Worm (Caenorhabditis elegans) whole organism, midembryonic: ENCODE measurements around the gene srz-64.

Source experiments
- T22C8.4 ChIP-seq: fragments of 200-800 bp; sonication (Bioruptor generic); IDR thresholded peaks from 2 replicates; pipeline ENCODE4 v1.3.6; 2022; ENCODE audit warnings: missing genetic modification characterization, missing compliant biosample characterization
- cog-1 ChIP-seq: sonication (generic microtip); optimal IDR thresholded peaks from 2 replicates; lab custom pipeline; 2016; ENCODE audit warnings: missing genetic modification characterization, missing compliant biosample characterization
- flt-1 ChIP-seq: fragments of 200-800 bp; sonication (Bioruptor generic); IDR thresholded peaks from 2 replicates; pipeline ENCODE4 v1.3.6; 2022; ENCODE audit warnings: missing genetic modification characterization, missing compliant biosample characterization
- klf-2 ChIP-seq: fragments of 200-800 bp; sonication (Bioruptor generic); conservative IDR thresholded peaks from 2 replicates; pipeline ENCODE4 v1.3.6; 2022; ENCODE audit warnings: missing genetic modification reagents, missing genetic modification characterization, missing compliant biosample characterization
- med-1 ChIP-seq: sonication (generic microtip); optimal IDR thresholded peaks from 2 replicates; lab custom pipeline; 2017; ENCODE audit warnings: missing genetic modification characterization, mild to moderate bottlenecking, missing compliant biosample characterization, antibody characterized with exemption, missing genetic modification reagents; ENCODE audit not compliant: insufficient read depth
- ref-1 ChIP-seq: fragments of 200-800 bp; sonication (Bioruptor generic); conservative IDR thresholded peaks from 2 replicates; pipeline ENCODE4 v1.3.6; 2022; ENCODE audit warnings: missing genetic modification reagents, missing genetic modification characterization, missing compliant biosample characterization
- tab-1 ChIP-seq: fragments of 200-800 bp; sonication (Bioruptor generic); IDR thresholded peaks from 2 replicates; pipeline ENCODE4 v1.3.6; 2022; ENCODE audit warnings: missing genetic modification characterization, missing compliant biosample characterization
- ztf-23 ChIP-seq: fragments of 200-800 bp; sonication (Bioruptor generic); IDR thresholded peaks from 2 replicates; pipeline ENCODE4 v1.3.6; 2022; ENCODE audit warnings: missing genetic modification reagents, missing genetic modification characterization, missing compliant biosample characterization
- ztf-29 ChIP-seq: fragments of 200-800 bp; sonication (Bioruptor generic); IDR thresholded peaks from 2 replicates; pipeline ENCODE4 v1.3.6; 2022; ENCODE audit warnings: missing genetic modification reagents, missing genetic modification characterization, missing compliant biosample characterization

Gene srz-64

DNA sequence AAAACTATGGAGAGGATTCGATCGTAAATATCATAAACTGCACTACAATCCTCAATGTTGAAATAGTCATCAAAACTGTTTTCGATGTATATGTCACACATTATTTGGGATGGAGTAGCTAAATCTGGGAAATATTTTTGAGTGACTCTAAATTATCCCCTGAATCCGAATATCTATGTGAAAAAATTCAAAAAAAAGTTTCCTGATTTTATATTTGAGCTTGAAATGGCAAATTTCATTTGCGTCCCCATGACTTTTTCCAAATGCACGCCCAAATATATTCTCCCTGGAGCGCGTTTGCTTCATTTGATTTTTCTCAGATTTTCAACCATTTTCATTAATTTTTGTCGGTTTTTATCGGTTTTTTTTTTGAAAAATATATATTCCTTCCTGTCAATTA is at the start of gene srz-64:
Gene srz-64 (minus strand): TSS at position 101 of the 400 bp plus-strand sequence.
- TF ChIP-seq cog-1 (tag; lab: Kevin White, UChicago) (no peak), ref-1 (GFP tag; lab: Robert Waterston, UW) (no peak), tab-1 (GFP tag; lab: Robert Waterston, UW) (no peak), klf-2 (GFP tag; lab: Robert Waterston, UW) (no peak), T22C8.4 (GFP tag; lab: Robert Waterston, UW) (no peak), ztf-23 (GFP tag; lab: Robert Waterston, UW) (no peak), med-1 (GFP tag; lab: Kevin White, UChicago) (no peak), ztf-29 (GFP tag; lab: Robert Waterston, UW) (no peak), flt-1 (GFP tag; lab: Robert Waterston, UW) (no peak)

DNA sequence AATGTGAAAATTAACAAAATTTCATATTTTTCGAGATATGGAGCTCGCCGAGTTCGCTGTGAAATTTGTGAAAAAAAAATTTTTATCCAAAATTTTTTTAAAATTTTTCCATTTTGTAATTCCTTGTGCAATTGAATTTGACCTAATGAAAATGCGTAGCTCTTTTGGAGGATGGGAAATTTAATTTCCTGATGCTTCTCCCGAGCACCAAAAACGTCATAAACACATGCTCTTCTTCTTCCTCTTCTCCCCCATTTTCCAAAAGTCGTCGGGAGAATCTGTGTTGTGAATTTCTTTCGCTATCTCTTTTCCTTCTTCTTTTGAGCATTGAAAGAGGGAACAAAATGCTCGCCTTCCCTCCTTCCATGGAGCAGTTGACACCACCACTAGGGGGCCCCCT is 48.4 kb upstream of the srz-64 start:
- TF ChIP-seq ztf-23 (GFP tag; lab: Robert Waterston, UW) (no peak), T22C8.4 (GFP tag; lab: Robert Waterston, UW) (no peak), med-1 (GFP tag; lab: Kevin White, UChicago) (no peak), flt-1 (GFP tag; lab: Robert Waterston, UW) (no peak), ref-1 (GFP tag; lab: Robert Waterston, UW) (no peak), ztf-29 (GFP tag; lab: Robert Waterston, UW) (no peak), tab-1 (GFP tag; lab: Robert Waterston, UW) (no peak), cog-1 (tag; lab: Kevin White, UChicago) (no peak), klf-2 (GFP tag; lab: Robert Waterston, UW) (no peak)

DNA sequence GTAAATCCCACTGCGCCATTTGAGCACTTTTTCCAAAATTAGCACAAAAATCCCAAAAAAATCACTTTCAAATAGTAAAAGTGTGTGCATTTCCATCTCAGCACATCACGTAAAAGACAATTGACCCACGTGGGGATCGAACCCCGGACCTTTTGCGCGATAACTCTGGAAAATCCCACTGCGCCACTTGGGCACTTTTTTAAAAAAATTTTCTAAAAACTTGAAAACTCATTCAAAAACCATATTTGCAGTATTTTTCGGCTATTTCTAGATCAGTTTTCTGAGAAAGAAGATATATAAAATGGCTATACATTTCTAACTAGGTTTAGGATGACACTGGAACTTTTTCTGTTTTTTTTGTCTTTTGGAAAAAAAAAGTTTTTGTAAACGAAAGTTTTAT is 47.0 kb upstream of the srz-64 start:
- TF ChIP-seq tab-1 (GFP tag; lab: Robert Waterston, UW) (no peak), T22C8.4 (GFP tag; lab: Robert Waterston, UW) (no peak), flt-1 (GFP tag; lab: Robert Waterston, UW) (no peak)

DNA sequence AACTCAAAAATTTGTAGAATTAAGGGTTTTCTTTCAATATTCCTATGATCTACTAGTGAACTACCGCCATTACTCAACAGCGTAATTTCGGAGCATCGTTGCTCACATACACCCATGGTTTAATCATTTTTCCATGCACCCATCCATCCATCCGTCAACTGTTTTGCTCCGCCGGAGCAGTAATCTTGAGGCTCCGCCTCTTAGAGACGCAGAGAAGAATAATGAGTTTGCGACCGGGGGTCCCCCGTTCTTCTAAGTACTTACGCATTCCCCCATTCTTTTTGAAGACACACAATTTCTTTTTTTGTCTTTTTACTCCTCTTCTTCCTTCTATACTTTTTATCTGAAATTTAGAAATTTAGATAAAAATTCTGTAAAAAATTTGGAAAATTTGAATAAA is 45.1 kb upstream of the srz-64 start:
- TF ChIP-seq ztf-23 (GFP tag; lab: Robert Waterston, UW): 0 out of 2 replicates have a peak, but pooled peaks have one; percentile 10
- 0 out of 2 replicates have a peak, but pooled peaks have one; percentile 57 for TF ChIP-seq tab-1 (GFP tag; lab: Robert Waterston, UW)
- no peak for TF ChIP-seq med-1 (GFP tag; lab: Kevin White, UChicago)

DNA sequence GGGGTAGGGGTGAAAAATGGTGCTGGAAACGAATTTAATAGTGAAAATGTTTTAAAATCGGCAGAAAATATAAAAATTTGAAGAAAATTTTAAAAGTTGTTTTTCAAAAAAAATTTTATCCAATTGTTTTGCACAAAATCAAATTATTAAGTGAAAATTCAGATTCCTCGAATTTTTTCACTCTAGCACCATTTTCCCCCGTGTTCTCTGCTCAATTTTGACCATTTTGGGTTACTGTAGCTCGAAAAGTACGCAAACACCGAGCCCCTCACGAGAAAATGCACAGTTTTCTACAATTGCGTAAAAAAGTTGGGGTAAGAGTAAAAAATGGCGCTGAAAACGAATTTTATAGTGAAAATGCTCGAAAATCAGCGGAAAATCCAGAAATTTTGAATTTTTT is 36.8 kb upstream of the srz-64 start:
- TF ChIP-seq ref-1 (GFP tag; lab: Robert Waterston, UW): no peak
- TF ChIP-seq cog-1 (tag; lab: Kevin White, UChicago): no peak
- no peak for TF ChIP-seq klf-2 (GFP tag; lab: Robert Waterston, UW)
- TF ChIP-seq tab-1 (GFP tag; lab: Robert Waterston, UW): no peak
- no peak for TF ChIP-seq T22C8.4 (GFP tag; lab: Robert Waterston, UW)
- no peak for TF ChIP-seq med-1 (GFP tag; lab: Kevin White, UChicago)
- no peak for TF ChIP-seq ztf-23 (GFP tag; lab: Robert Waterston, UW)
- no peak for TF ChIP-seq flt-1 (GFP tag; lab: Robert Waterston, UW)
- TF ChIP-seq ztf-29 (GFP tag; lab: Robert Waterston, UW): no peak

DNA sequence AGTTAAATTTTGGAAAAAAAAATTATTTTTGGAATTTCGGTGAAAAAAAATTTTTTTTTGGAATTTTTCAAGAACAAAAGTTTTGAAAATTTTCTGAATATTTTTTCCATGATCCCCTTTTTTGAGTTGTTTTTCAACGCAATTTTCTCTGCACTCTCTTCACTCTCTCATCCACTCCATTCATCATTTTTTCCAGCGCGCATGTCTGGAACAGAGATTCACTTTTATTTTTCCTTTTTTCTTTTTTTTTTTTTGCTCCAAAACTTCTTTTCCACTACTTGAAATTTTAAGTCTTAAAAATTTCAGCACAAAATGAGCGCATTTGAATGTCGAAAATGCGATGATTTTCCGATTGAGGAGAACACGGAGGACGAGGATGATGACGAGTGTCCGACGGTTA is 33.6 kb upstream of the srz-64 start, which contains the start of gene jip-1:
Gene jip-1 (plus strand): TSS at position 301 of the 400 bp plus-strand sequence.
- TF ChIP-seq tab-1 (GFP tag; lab: Robert Waterston, UW) (no peak), ztf-23 (GFP tag; lab: Robert Waterston, UW) (no peak), ref-1 (GFP tag; lab: Robert Waterston, UW) (no peak), med-1 (GFP tag; lab: Kevin White, UChicago) (no peak), ztf-29 (GFP tag; lab: Robert Waterston, UW) (no peak), T22C8.4 (GFP tag; lab: Robert Waterston, UW) (no peak), klf-2 (GFP tag; lab: Robert Waterston, UW) (no peak), flt-1 (GFP tag; lab: Robert Waterston, UW) (no peak), cog-1 (tag; lab: Kevin White, UChicago) (no peak)

DNA sequence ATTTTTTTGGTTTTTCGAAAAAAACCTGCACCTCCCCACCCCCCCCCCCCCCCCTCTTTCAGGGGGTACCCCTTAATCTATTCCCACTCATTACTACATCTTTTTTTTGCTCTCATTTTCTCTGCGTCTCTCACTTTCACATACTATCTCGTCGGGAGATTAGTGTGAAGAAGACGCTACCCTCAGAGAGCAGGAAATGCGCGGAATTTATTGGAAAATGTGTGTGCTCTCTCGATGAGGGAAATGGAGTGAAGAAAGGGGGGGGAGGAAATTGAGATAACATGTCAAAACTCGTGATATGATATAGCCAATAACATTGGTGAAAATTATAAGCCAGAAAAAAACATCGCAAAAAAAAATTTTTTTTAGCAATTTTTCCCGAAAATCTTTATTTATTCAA is 32.5 kb upstream of the srz-64 start:
- TF ChIP-seq T22C8.4 (GFP tag; lab: Robert Waterston, UW): no peak
- no peak for TF ChIP-seq flt-1 (GFP tag; lab: Robert Waterston, UW)

DNA sequence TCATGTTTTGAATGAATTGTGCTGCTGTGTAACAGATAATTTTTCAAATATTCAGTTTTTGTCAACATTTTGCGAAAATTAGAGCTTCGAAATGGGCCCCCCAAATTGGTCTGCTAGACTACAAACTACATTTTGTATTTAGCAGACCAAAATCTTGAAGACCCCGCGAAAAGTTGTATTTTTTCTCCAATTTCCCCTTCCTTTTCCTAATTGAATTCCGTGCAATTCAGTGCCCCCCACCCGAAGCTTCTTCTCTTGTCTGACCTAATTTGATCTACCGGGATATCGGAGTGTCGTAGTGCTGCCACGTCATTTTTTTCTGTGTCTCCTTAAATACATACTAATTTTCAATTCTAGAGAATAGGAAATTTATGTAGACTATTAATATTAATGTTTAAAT is 31.0 kb upstream of the srz-64 start:
- TF ChIP-seq ztf-23 (GFP tag; lab: Robert Waterston, UW): no peak
- TF ChIP-seq klf-2 (GFP tag; lab: Robert Waterston, UW): no peak
- TF ChIP-seq cog-1 (tag; lab: Kevin White, UChicago): no peak
- no peak for TF ChIP-seq flt-1 (GFP tag; lab: Robert Waterston, UW)
- TF ChIP-seq ref-1 (GFP tag; lab: Robert Waterston, UW): no peak
- TF ChIP-seq T22C8.4 (GFP tag; lab: Robert Waterston, UW): no peak

DNA sequence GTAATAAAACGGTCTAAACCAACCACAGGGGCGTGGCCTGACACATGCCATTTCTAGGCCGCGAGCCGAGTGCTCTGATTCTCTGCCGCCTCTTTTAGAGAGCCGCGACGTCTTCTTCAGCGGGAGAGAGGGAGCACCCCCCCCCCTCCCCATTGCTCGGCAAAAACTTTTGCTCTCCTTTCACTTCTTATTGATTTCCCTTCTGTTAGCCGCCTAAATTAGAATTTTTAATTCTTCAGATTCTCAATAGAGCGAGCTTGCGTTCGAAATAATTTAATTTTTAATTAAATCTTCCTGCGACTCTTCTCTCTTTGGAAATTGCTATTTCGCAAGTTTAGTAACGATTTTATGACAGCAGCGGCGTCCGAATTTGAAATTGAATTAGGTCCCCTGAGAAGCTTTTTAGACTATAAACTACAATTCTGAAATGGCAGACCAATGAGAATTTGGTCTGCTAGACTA is 30.2 kb upstream of the srz-64 start:
- TF ChIP-seq flt-1 (GFP tag; lab: Robert Waterston, UW): no peak
